Worm (Caenorhabditis elegans) whole organism, L2 larva: ENCODE measurements around the gene srab-26.

Source experiments
- blmp-1 ChIP-seq: sonication (generic microtip); optimal IDR thresholded peaks from 2 replicates; lab custom pipeline; 2017; ENCODE audit warnings: missing genetic modification characterization, mild to moderate bottlenecking, missing compliant biosample characterization, antibody characterized with exemption, moderate library complexity; ENCODE audit not compliant: insufficient read depth
- dmd-4 ChIP-seq: sonication (generic microtip); optimal IDR thresholded peaks from 2 replicates; lab custom pipeline; 2017; ENCODE audit warnings: missing biosample characterization, missing genetic modification characterization
- egl-27 ChIP-seq: sonication (generic microtip); optimal IDR thresholded peaks from 3 replicates; lab custom pipeline; 2017; ENCODE audit warnings: missing biosample characterization, missing genetic modification reagents, missing genetic modification characterization
- elt-1 ChIP-seq: fragments of 150-350 bp; optimal IDR thresholded peaks from 2 replicates; lab custom pipeline; 2014; ENCODE audit warnings: missing biosample characterization, missing genetic modification characterization
- mab-5 ChIP-seq: fragments of 150-350 bp; optimal IDR thresholded peaks from 2 replicates; lab custom pipeline; 2014; ENCODE audit warnings: missing biosample characterization, missing genetic modification characterization
- nhr-12 ChIP-seq: fragments of 150-350 bp; optimal IDR thresholded peaks from 2 replicates; lab custom pipeline; 2014; ENCODE audit warnings: missing biosample characterization, missing genetic modification characterization
- nhr-237 ChIP-seq: fragments of 150-350 bp; optimal IDR thresholded peaks from 2 replicates; lab custom pipeline; 2014; ENCODE audit warnings: missing biosample characterization, missing genetic modification characterization
- nhr-25 ChIP-seq: fragments of 150-350 bp; sonication (generic microtip); optimal IDR thresholded peaks from 3 replicates; lab custom pipeline; 2014; ENCODE audit warnings: missing biosample characterization, missing genetic modification characterization
- sma-3 ChIP-seq: sonication (generic microtip); optimal IDR thresholded peaks from 2 replicates; lab custom pipeline; 2016; ENCODE audit warnings: missing genetic modification reagents, missing genetic modification characterization, missing compliant biosample characterization

DNA sequence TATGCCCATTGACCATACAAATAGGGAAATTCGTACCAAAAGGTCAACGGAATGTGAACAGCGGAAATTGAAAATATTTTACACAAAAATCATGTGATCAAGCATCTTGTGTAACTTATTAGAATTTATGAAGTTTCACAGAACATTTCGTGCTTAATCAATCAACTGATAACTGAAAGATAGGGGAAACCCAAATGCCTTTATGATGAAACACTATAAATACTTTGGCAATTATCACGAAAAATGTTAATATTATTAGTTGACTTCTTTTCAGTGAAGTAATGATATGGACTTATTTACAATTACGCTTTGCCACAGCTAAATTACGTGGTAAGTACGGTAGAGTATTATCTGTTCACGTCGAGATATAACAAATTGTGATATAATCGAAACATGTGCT, 22.3 kb downstream of the srab-26 start:
- TF ChIP-seq nhr-12 (tag; lab: Kevin White, UChicago) (no peak), nhr-25 (tag; lab: Kevin White, UChicago) (no peak), blmp-1 (no peak), mab-5 (no peak), nhr-237 (tag; lab: Kevin White, UChicago) (no peak), elt-1 (tag; lab: Kevin White, UChicago) (no peak), dmd-4 (tag; lab: Kevin White, UChicago) (no peak), egl-27 (tag; lab: Kevin White, UChicago) (no peak), sma-3 (GFP tag; lab: Kevin White, UChicago) (no peak)
